Fruit fly (Drosophila melanogaster) Kc167 (cell line): Measurements from ENCODE around the gene Manf.

ENCODE experiments used
- Myc ChIP-seq: fragments of >200 bp; optimal IDR thresholded peaks from 2 replicates; lab custom pipeline; 2017; ENCODE audit warnings: missing external identifiers
- Sin3A ChIP-seq: fragments of >200 bp; optimal IDR thresholded peaks from 2 replicates; lab custom pipeline; 2018; ENCODE audit warnings: missing external identifiers
- h ChIP-seq: fragments of >200 bp; optimal IDR thresholded peaks from 3 replicates; lab custom pipeline; 2018; ENCODE audit warnings: missing external identifiers
- insv ChIP-seq: fragments of >200 bp; optimal IDR thresholded peaks from 3 replicates; lab custom pipeline; 2018; ENCODE audit warnings: missing external identifiers
- psq ChIP-seq: fragments of >200 bp; optimal IDR thresholded peaks from 2 replicates; lab custom pipeline; 2017; ENCODE audit warnings: missing external identifiers
- ttk ChIP-seq: sonication (Bioruptor generic); optimal IDR thresholded peaks from 2 replicates; lab custom pipeline; 2017; ENCODE audit warnings: missing external identifiers

DNA sequence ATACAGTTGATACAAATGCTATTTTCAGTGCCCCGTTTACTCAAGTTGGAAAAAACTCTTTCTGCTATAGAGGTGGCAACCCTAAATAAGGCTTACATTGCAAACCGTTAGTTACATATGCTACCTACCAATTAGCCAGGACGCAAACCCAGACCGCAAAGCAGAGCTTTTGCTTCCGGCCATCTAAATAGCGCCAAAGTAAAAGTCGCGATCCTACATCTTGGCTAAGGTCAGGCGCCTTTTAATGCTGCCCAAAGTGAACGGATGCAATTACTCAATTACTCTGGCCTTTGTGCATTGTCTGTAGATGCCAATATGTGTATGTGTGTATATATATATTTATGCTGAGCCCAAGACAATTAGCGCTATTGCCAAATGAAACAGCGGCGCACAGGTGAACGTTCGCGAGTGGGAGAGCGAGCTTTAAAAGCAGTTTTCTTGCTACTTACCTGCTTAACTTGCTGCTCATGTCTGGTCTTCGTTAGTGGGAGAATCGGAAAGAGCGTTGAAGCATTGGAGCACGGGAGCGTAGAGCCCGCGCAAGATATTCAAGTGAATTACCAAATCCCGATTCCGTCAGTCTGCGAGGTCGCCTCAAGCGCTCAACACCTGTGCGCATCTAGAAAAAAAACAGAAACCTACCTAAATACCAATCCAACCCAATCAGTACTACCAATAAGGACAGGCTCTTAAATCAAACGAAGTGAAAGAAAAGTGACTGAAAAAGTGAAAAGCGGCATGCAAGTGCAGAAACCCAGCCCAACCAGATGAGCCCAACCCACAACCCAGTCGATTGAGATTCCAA is 43.8 kb upstream of the Manf start, which contains the start of gene Zip89B:
- TF ChIP-seq Sin3A (lab: Kevin White, UChicago) (no peak), h (lab: Kevin White, UChicago) (no peak), ttk (lab: Kevin White, UChicago) (no peak), psq (lab: Kevin White, UChicago) (no peak), Myc (no peak), insv (no peak)
